Fruit fly (Drosophila melanogaster) whole organism, embryonic: ENCODE data around the gene CG31792.

Experiments used
- Ada2b ChIP-seq: fragments of 200-800 bp; sonication (Bioruptor generic); IDR thresholded peaks from 2 replicates; pipeline ENCODE4 v1.3.6; 2022; ENCODE audit warnings: missing biosample characterization, missing genetic modification characterization
- Antp ChIP-seq: fragments of 200-800 bp; sonication (Bioruptor generic); optimal IDR thresholded peaks from 3 replicates; lab custom pipeline; 2016; ENCODE audit warnings: missing biosample characterization, missing genetic modification characterization
- Bteb2 ChIP-seq: fragments of 200-800 bp; sonication (Bioruptor generic); optimal IDR thresholded peaks from 2 replicates; lab custom pipeline; 2016; ENCODE audit warnings: missing biosample characterization, missing genetic modification characterization
- CG11456 ChIP-seq: fragments of 200-800 bp; sonication (Bioruptor generic); IDR thresholded peaks from 3 replicates; pipeline ENCODE4 v1.3.6; 2022; ENCODE audit warnings: missing biosample characterization, missing genetic modification characterization
- CG13624 ChIP-seq: fragments of 200-800 bp; sonication (Bioruptor generic); optimal IDR thresholded peaks from 2 replicates; lab custom pipeline; 2016; ENCODE audit warnings: missing biosample characterization, missing genetic modification characterization
- CG17568 ChIP-seq: fragments of 200-800 bp; sonication (Bioruptor generic); optimal IDR thresholded peaks from 2 replicates; lab custom pipeline; 2018; ENCODE audit warnings: missing biosample characterization, mild to moderate bottlenecking, missing genetic modification characterization, moderate library complexity
- CG17802 ChIP-seq: fragments of 200-800 bp; sonication (Bioruptor generic); optimal IDR thresholded peaks from 2 replicates; lab custom pipeline; 2018; ENCODE audit warnings: missing biosample characterization, mild to moderate bottlenecking, missing genetic modification characterization, moderate library complexity
- CG18011 ChIP-seq: fragments of 200-800 bp; sonication (Bioruptor generic); optimal IDR thresholded peaks from 2 replicates; lab custom pipeline; 2017; ENCODE audit warnings: missing biosample characterization, missing genetic modification characterization, mild to moderate bottlenecking, moderate library complexity, missing genotype
- CG1832 ChIP-seq: fragments of 200-800 bp; sonication (Bioruptor generic); optimal IDR thresholded peaks from 2 replicates; lab custom pipeline; 2017; ENCODE audit warnings: missing biosample characterization, mild to moderate bottlenecking, missing genetic modification characterization, inconsistent platforms
- CG2120 ChIP-seq: fragments of 200-800 bp; sonication (Bioruptor generic); optimal IDR thresholded peaks from 3 replicates; lab custom pipeline; 2016; ENCODE audit warnings: missing biosample characterization, missing genetic modification characterization
- CG32767 ChIP-seq: fragments of 200-800 bp; sonication (Bioruptor generic); IDR thresholded peaks from 2 replicates; pipeline ENCODE4 v1.3.6; 2022; ENCODE audit warnings: missing biosample characterization, missing genetic modification characterization
- CG34422 ChIP-seq: fragments of 200-800 bp; sonication (Bioruptor generic); IDR thresholded peaks from 3 replicates; pipeline ENCODE4 v1.3.6; 2022; ENCODE audit warnings: missing biosample characterization, missing genetic modification characterization
- CG4617 ChIP-seq: fragments of 200-800 bp; sonication (Bioruptor generic); optimal IDR thresholded peaks from 3 replicates; lab custom pipeline; 2016; ENCODE audit warnings: missing biosample characterization, missing genetic modification characterization, borderline replicate concordance
- CG4707 ChIP-seq: fragments of 200-800 bp; sonication (Bioruptor generic); optimal IDR thresholded peaks from 2 replicates; lab custom pipeline; 2018; ENCODE audit warnings: missing biosample characterization, mild to moderate bottlenecking, missing genetic modification characterization, moderate library complexity
- CG6765 ChIP-seq: fragments of 200-800 bp; sonication (Bioruptor generic); optimal IDR thresholded peaks from 3 replicates; lab custom pipeline; 2017; ENCODE audit warnings: missing biosample characterization, mild to moderate bottlenecking, missing genetic modification characterization
- CG7839 ChIP-seq: fragments of 200-800 bp; sonication (Bioruptor generic); optimal IDR thresholded peaks from 3 replicates; lab custom pipeline; 2018; ENCODE audit warnings: missing biosample characterization, mild to moderate bottlenecking, missing genetic modification characterization, moderate library complexity
- CG8765 ChIP-seq: fragments of 200-800 bp; sonication (Bioruptor generic); IDR thresholded peaks from 2 replicates; pipeline ENCODE4 v1.3.6; 2022; ENCODE audit warnings: missing biosample characterization, missing genetic modification characterization
- CG8924 ChIP-seq: fragments of 200-800 bp; optimal IDR thresholded peaks from 3 replicates; lab custom pipeline; 2019; ENCODE audit warnings: missing biosample characterization, mild to moderate bottlenecking, missing genetic modification characterization, moderate library complexity
- CG9817 ChIP-seq: fragments of 200-800 bp; sonication (Bioruptor generic); optimal IDR thresholded peaks from 2 replicates; lab custom pipeline; 2018; ENCODE audit warnings: missing biosample characterization, mild to moderate bottlenecking, missing genetic modification characterization, moderate library complexity
- CoRest ChIP-seq: fragments of 200-800 bp; sonication (Bioruptor generic); optimal IDR thresholded peaks from 3 replicates; lab custom pipeline; 2018; ENCODE audit warnings: missing biosample characterization, mild to moderate bottlenecking, missing genetic modification characterization, moderate library complexity
- Dref ChIP-seq: fragments of 200-800 bp; sonication (Bioruptor generic); IDR thresholded peaks from 2 replicates; pipeline ENCODE4 v1.3.6; 2022; ENCODE audit warnings: missing biosample characterization, missing genetic modification characterization
- E2f1 ChIP-seq: fragments of 200-800 bp; sonication (Bioruptor generic); IDR thresholded peaks from 2 replicates; pipeline ENCODE4 v1.3.6; 2022; ENCODE audit warnings: missing biosample characterization, missing genetic modification characterization
- HLH54F ChIP-seq: fragments of 200-800 bp; sonication (Bioruptor generic); optimal IDR thresholded peaks from 3 replicates; lab custom pipeline; 2016; ENCODE audit warnings: missing biosample characterization, missing genetic modification characterization
- MBD-R2 ChIP-seq: fragments of 200-800 bp; sonication (Bioruptor generic); IDR thresholded peaks from 2 replicates; pipeline ENCODE4 v1.3.6; 2022; ENCODE audit warnings: missing biosample characterization, missing genetic modification characterization
- NC2β ChIP-seq: fragments of 200-800 bp; sonication (Bioruptor generic); optimal IDR thresholded peaks from 2 replicates; lab custom pipeline; 2016; ENCODE audit warnings: missing biosample characterization, missing genetic modification characterization
- NfI ChIP-seq: fragments of 200-800 bp; sonication (Bioruptor generic); optimal IDR thresholded peaks from 3 replicates; lab custom pipeline; 2018; ENCODE audit warnings: missing biosample characterization, mild to moderate bottlenecking, missing genetic modification characterization, moderate library complexity
- Six4 ChIP-seq: fragments of 200-800 bp; sonication (Bioruptor generic); optimal IDR thresholded peaks from 2 replicates; lab custom pipeline; 2016; ENCODE audit warnings: missing biosample characterization, missing genetic modification characterization
- Sox100B ChIP-seq: fragments of 200-800 bp; sonication (Bioruptor generic); optimal IDR thresholded peaks from 3 replicates; lab custom pipeline; 2018; ENCODE audit warnings: missing biosample characterization, mild to moderate bottlenecking, missing genetic modification characterization
- TFAM ChIP-seq: fragments of 200-800 bp; sonication (Bioruptor generic); optimal IDR thresholded peaks from 2 replicates; lab custom pipeline; 2017; ENCODE audit warnings: missing biosample characterization, missing genetic modification characterization, inconsistent platforms
- Tbp ChIP-seq: fragments of >200 bp; optimal IDR thresholded peaks from 2 replicates; lab custom pipeline; 2018; ENCODE audit warnings: missing biosample characterization, missing genetic modification characterization
- Trl ChIP-seq, 3 experiments: fragments of >200 bp in 2 of 3; fragments of 200-800 bp in 1 of 3; sonication (Bioruptor generic) in 1 of 3; optimal IDR thresholded peaks; 2 replicates in 1 of 3; 3 replicates in 2 of 3; lab custom pipeline; 2016 to 2017; ENCODE audit warnings: missing biosample characterization in 1 of 3, missing genetic modification characterization in 1 of 3
- dysf ChIP-seq: fragments of 200-800 bp; sonication (Bioruptor generic); IDR thresholded peaks from 3 replicates; pipeline ENCODE4 v1.3.6; 2022; ENCODE audit warnings: missing biosample characterization, missing genetic modification characterization
- eve ChIP-seq, 2 experiments: fragments of >200 bp; optimal IDR thresholded peaks; 2 replicates each; lab custom pipeline; 2017; ENCODE audit warnings: missing biosample characterization in 2 of 2, missing genetic modification characterization in 2 of 2
- fd3F ChIP-seq: fragments of 200-800 bp; sonication (Bioruptor generic); optimal IDR thresholded peaks from 2 replicates; lab custom pipeline; 2018; ENCODE audit warnings: missing biosample characterization, mild to moderate bottlenecking, missing genetic modification characterization, moderate library complexity
- gfzf ChIP-seq: fragments of 200-800 bp; sonication (Bioruptor generic); optimal IDR thresholded peaks from 2 replicates; lab custom pipeline; 2016; ENCODE audit warnings: missing biosample characterization, mild to moderate bottlenecking, missing genetic modification characterization, moderate library complexity
- hb ChIP-seq: fragments of 200-800 bp; sonication (Bioruptor generic); IDR thresholded peaks from 3 replicates; pipeline ENCODE4 v1.3.6; 2022; ENCODE audit warnings: missing biosample characterization, missing genetic modification characterization; ENCODE audit not compliant: partially characterized antibody
- kay ChIP-seq: fragments of 200-800 bp; sonication (Bioruptor generic); optimal IDR thresholded peaks from 2 replicates; lab custom pipeline; 2016; ENCODE audit warnings: missing biosample characterization, missing genetic modification characterization
- ken ChIP-seq: fragments of 200-800 bp; sonication (Bioruptor generic); IDR thresholded peaks from 3 replicates; pipeline ENCODE4 v1.3.6; 2022; ENCODE audit warnings: missing biosample characterization, missing genetic modification characterization
- lov ChIP-seq, 2 experiments: fragments of 200-800 bp in 1 of 2; fragments of >200 bp in 1 of 2; sonication (Bioruptor generic) in 1 of 2; IDR thresholded peaks in 1 of 2; optimal IDR thresholded peaks in 1 of 2; 2 replicates in 1 of 2; 3 replicates in 1 of 2; pipeline versions ENCODE4 v1.3.6 to Lab custom; 2017 to 2022; ENCODE audit warnings: missing biosample characterization in 1 of 2, missing genetic modification characterization in 1 of 2
- mam ChIP-seq: fragments of 200-800 bp; sonication (Bioruptor generic); optimal IDR thresholded peaks from 3 replicates; lab custom pipeline; 2016; ENCODE audit warnings: missing biosample characterization, missing genetic modification characterization
- mirr ChIP-seq: fragments of 200-800 bp; sonication (Bioruptor generic); optimal IDR thresholded peaks from 3 replicates; lab custom pipeline; 2018; ENCODE audit warnings: missing biosample characterization, mild to moderate bottlenecking, missing genetic modification characterization
- nom ChIP-seq: fragments of 200-800 bp; sonication (Bioruptor generic); optimal IDR thresholded peaks from 2 replicates; lab custom pipeline; 2017; ENCODE audit warnings: missing biosample characterization, missing genetic modification characterization, mild to moderate bottlenecking, moderate library complexity, missing genetic modification reagents
- sd ChIP-seq: fragments of 200-800 bp; sonication (Bioruptor generic); optimal IDR thresholded peaks from 3 replicates; lab custom pipeline; 2018; ENCODE audit warnings: missing biosample characterization, mild to moderate bottlenecking, missing genetic modification characterization, moderate library complexity
- tap ChIP-seq: fragments of 200-800 bp; optimal IDR thresholded peaks from 3 replicates; lab custom pipeline; 2019; ENCODE audit warnings: missing biosample characterization, mild to moderate bottlenecking, missing genetic modification characterization, moderate library complexity
- tna ChIP-seq: fragments of 200-800 bp; sonication (Bioruptor generic); IDR thresholded peaks from 2 replicates; pipeline ENCODE4 v1.3.6; 2022; ENCODE audit warnings: missing biosample characterization, missing genetic modification characterization; ENCODE audit not compliant: partially characterized antibody
- tx ChIP-seq: fragments of 200-800 bp; sonication (Bioruptor generic); optimal IDR thresholded peaks from 2 replicates; lab custom pipeline; 2016; ENCODE audit warnings: missing biosample characterization, missing genetic modification characterization
- wek ChIP-seq: fragments of 200-800 bp; sonication (Bioruptor generic); optimal IDR thresholded peaks from 3 replicates; lab custom pipeline; 2018; ENCODE audit warnings: missing biosample characterization, mild to moderate bottlenecking, missing genetic modification characterization, moderate library complexity
- yki ChIP-seq: fragments of >200 bp; optimal IDR thresholded peaks from 3 replicates; lab custom pipeline; 2018
- zfh2 ChIP-seq: fragments of 200-800 bp; sonication (Bioruptor generic); optimal IDR thresholded peaks from 2 replicates; lab custom pipeline; 2016; ENCODE audit warnings: missing biosample characterization, missing genetic modification characterization

The CG31792 gene

DNA sequence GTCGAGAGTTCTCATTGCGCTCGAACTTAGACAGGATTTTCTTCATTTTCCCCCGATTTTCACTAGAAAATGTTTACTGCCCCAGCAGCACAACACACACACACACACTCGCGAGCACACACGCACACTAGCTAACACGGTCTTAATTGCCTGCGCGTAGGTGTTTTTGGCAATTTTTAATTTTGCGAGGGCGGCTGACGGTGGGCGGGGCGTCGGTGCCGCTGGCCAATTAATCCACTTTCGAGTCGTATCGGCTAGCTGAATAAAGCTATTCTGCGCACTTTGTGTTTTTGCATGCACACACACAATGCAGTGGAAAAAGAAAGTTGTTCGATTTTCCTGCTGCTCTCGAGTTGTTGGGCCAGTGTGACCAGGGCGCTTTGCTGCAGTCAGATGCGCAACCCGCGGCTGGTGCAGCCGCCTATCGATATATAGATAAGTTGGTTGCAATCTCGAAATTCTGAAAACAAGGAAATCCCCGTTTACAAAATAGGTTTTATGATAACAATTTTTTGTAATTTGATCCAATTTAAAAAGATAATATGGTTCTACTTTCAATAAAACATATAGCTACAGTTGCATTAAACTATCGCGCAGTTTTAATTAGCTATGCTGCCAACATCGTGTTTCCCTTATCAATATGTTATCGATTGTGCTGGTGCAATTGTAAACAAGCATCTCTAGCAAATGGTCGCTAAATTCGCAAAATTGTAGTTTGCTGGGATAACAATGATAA lies 28.7 kb upstream of the CG31792 start, which contains the start of the genes Nak and Tango6 (continued):
- TF ChIP-seq nom (GFP tag; lab: Kevin White, UChicago) (no peak), tx (no peak), TFAM (GFP tag; lab: Kevin White, UChicago) (no peak), CoRest (tag; lab: Kevin White, UChicago) (peak; percentile 65), CG9817 (no peak), CG4707 (GFP tag; lab: Kevin White, UChicago) (no peak), NfI (GFP tag; lab: Kevin White, UChicago) (peak; percentile 16), mam (peak; percentile 52), gfzf (GFP tag; lab: Kevin White, UChicago) (peak; percentile 80), tap (tag; lab: Kevin White, UChicago) (no peak), tna (GFP tag; lab: Robert Waterston, UW) (peak; percentile 79), Sox100B (GFP tag; lab: Kevin White, UChicago) (peak; percentile 13), hb (GFP tag; lab: Robert Waterston, UW) (peak; percentile 92), mirr (GFP tag; lab: Kevin White, UChicago) (no peak), CG17802 (tag; lab: Kevin White, UChicago) (peak; percentile 48), lov (optimal IDR thresholded peaks at IDR 0.05; lab: Kevin White, UChicago) (no peak), lov (GFP tag; IDR thresholded peaks at IDR 0.05; lab: Robert Waterston, UW) (no peak), CG2120 (GFP tag; lab: Kevin White, UChicago) (peak; percentile 58), CG7839 (tag; lab: Kevin White, UChicago) (peak; percentile 16), yki (lab: Kevin White, UChicago) (no peak), Ada2b (GFP tag; lab: Robert Waterston, UW) (no peak), ken (no peak), wek (GFP tag; lab: Kevin White, UChicago) (no peak), MBD-R2 (peak; percentile 48; the same call in 1 of the 2 replicates), CG18011 (GFP tag; lab: Kevin White, UChicago) (no peak), Six4 (GFP tag; lab: Kevin White, UChicago) (no peak), zfh2 (peak; percentile 47), CG11456 (no peak), Tbp (no peak), Dref (peak; percentile 73), dysf (GFP tag; lab: Robert Waterston, UW) (no peak), CG17568 (no peak), CG1832 (GFP tag; lab: Kevin White, UChicago) (no peak), sd (tag; lab: Kevin White, UChicago) (peak; percentile 36), CG34422 (GFP tag; lab: Robert Waterston, UW) (no peak), NC2β (GFP tag; lab: Kevin White, UChicago) (peak; percentile 62), kay (GFP tag; lab: Kevin White, UChicago) (no peak), CG8765 (no peak), E2f1 (no peak), eve (GFP tag; optimal IDR thresholded peaks at IDR 0.05; lab: Kevin White, UChicago) (no peak), CG6765 (GFP tag; lab: Kevin White, UChicago) (no peak), CG13624 (GFP tag; lab: Kevin White, UChicago) (peak; percentile 74), HLH54F (peak; percentile 36), Trl (optimal IDR thresholded peaks at IDR 0.05; lab: Kevin White, UChicago) (no peak), Trl (GFP tag; optimal IDR thresholded peaks at IDR 0.05; lab: Kevin White, UChicago) (peak; percentile 44), Bteb2 (GFP tag; lab: Kevin White, UChicago) (peak; percentile 31), fd3F (GFP tag; lab: Kevin White, UChicago) (no peak), CG32767 (GFP tag; lab: Robert Waterston, UW) (no peak), CG4617 (GFP tag; lab: Kevin White, UChicago) (peak; percentile 77), CG8924 (tag; lab: Kevin White, UChicago) (peak; percentile 44), Antp (peak; percentile 6)
